Fruit fly (Drosophila melanogaster) whole organism, prepupa: ENCODE measurements around the gene CG7601.

Experiments used
- Blimp-1 ChIP-seq: fragments of 200-800 bp; sonication (Bioruptor generic); optimal IDR thresholded peaks from 3 replicates; lab custom pipeline; 2017; ENCODE audit warnings: missing biosample characterization, missing genetic modification characterization, mild to moderate bottlenecking, moderate library complexity, missing genetic modification reagents
- CG10631 ChIP-seq: fragments of 200-800 bp; sonication (Bioruptor generic); optimal IDR thresholded peaks from 2 replicates; lab custom pipeline; 2016; ENCODE audit warnings: missing biosample characterization, missing genetic modification characterization
- CG10669 ChIP-seq: fragments of 200-800 bp; sonication (Bioruptor generic); optimal IDR thresholded peaks from 3 replicates; lab custom pipeline; 2018; ENCODE audit warnings: missing biosample characterization, mild to moderate bottlenecking, missing genetic modification characterization, moderate library complexity
- CG11294 ChIP-seq: fragments of 200-800 bp; sonication (Bioruptor generic); IDR thresholded peaks from 2 replicates; pipeline ENCODE4 v1.3.6; 2022; ENCODE audit warnings: missing biosample characterization, missing genetic modification characterization
- CG11762 ChIP-seq: fragments of 200-800 bp; sonication (Bioruptor generic); optimal IDR thresholded peaks from 3 replicates; lab custom pipeline; 2016; ENCODE audit warnings: missing biosample characterization, missing genetic modification characterization; ENCODE audit not compliant: insufficient read depth
- CG15336 ChIP-seq: fragments of 200-800 bp; sonication (Bioruptor generic); IDR thresholded peaks from 2 replicates; pipeline ENCODE4 v1.3.6; 2022; ENCODE audit warnings: missing biosample characterization, missing genetic modification characterization
- CG16779 ChIP-seq: fragments of 200-800 bp; sonication (Bioruptor generic); optimal IDR thresholded peaks from 3 replicates; lab custom pipeline; 2017; ENCODE audit warnings: missing biosample characterization, mild to moderate bottlenecking, missing genetic modification characterization
- CG3032 ChIP-seq: fragments of 200-800 bp; optimal IDR thresholded peaks from 2 replicates; lab custom pipeline; 2019; ENCODE audit warnings: missing biosample characterization, mild to moderate bottlenecking, missing genetic modification characterization, moderate library complexity
- CG32006 ChIP-seq: fragments of 200-800 bp; sonication (Bioruptor generic); optimal IDR thresholded peaks from 3 replicates; lab custom pipeline; 2017; ENCODE audit warnings: missing biosample characterization, mild to moderate bottlenecking, missing genetic modification characterization
- CG34406 ChIP-seq: fragments of 200-800 bp; sonication (Bioruptor generic); optimal IDR thresholded peaks from 3 replicates; lab custom pipeline; 2016; ENCODE audit warnings: missing biosample characterization, missing genetic modification characterization
- CG3919 ChIP-seq: fragments of 200-800 bp; sonication (Bioruptor generic); optimal IDR thresholded peaks from 3 replicates; lab custom pipeline; 2016; ENCODE audit warnings: missing biosample characterization, missing genetic modification characterization
- CG4318 ChIP-seq: fragments of 200-800 bp; sonication (Bioruptor generic); optimal IDR thresholded peaks from 3 replicates; lab custom pipeline; 2017; ENCODE audit warnings: missing biosample characterization, mild to moderate bottlenecking, missing genetic modification characterization
- CG6163 ChIP-seq: fragments of 200-800 bp; sonication (Bioruptor generic); IDR thresholded peaks from 3 replicates; pipeline ENCODE4 v1.3.6; 2022; ENCODE audit warnings: missing biosample characterization, missing genetic modification characterization
- CG6276 ChIP-seq: fragments of 200-800 bp; sonication (Bioruptor generic); optimal IDR thresholded peaks from 2 replicates; lab custom pipeline; 2017; ENCODE audit warnings: missing biosample characterization, mild to moderate bottlenecking, missing genetic modification characterization
- CG6792 ChIP-seq: fragments of 200-800 bp; sonication (Bioruptor generic); optimal IDR thresholded peaks from 3 replicates; lab custom pipeline; 2016; ENCODE audit warnings: missing biosample characterization, missing genetic modification characterization
- CG6854 ChIP-seq: fragments of 200-800 bp; sonication (Bioruptor generic); optimal IDR thresholded peaks from 2 replicates; lab custom pipeline; 2017; ENCODE audit warnings: missing biosample characterization, mild to moderate bottlenecking, missing genetic modification characterization
- CG7368 ChIP-seq: fragments of 200-800 bp; sonication (Bioruptor generic); optimal IDR thresholded peaks from 3 replicates; lab custom pipeline; 2016; ENCODE audit warnings: missing biosample characterization, missing genetic modification characterization
- CG8119 ChIP-seq: fragments of 200-800 bp; sonication (Bioruptor generic); IDR thresholded peaks from 3 replicates; pipeline ENCODE4 v1.3.6; 2022; ENCODE audit warnings: missing biosample characterization, missing genetic modification characterization
- CG8319 ChIP-seq: fragments of 200-800 bp; sonication (Bioruptor generic); optimal IDR thresholded peaks from 3 replicates; lab custom pipeline; 2016; ENCODE audit warnings: missing biosample characterization, missing genetic modification characterization
- Eip75B ChIP-seq: fragments of 200-800 bp; sonication (Bioruptor generic); optimal IDR thresholded peaks from 3 replicates; lab custom pipeline; 2016; ENCODE audit warnings: missing biosample characterization, missing genetic modification characterization
- Eip78C ChIP-seq: fragments of 200-800 bp; sonication (Bioruptor generic); peaks from one replicate; lab custom pipeline; 2016; ENCODE audit warnings: missing biosample characterization, missing genetic modification characterization
- Eip93F ChIP-seq: fragments of 200-800 bp; sonication (Bioruptor generic); optimal IDR thresholded peaks from 2 replicates; lab custom pipeline; 2016; ENCODE audit warnings: missing biosample characterization, mild to moderate bottlenecking, missing genetic modification characterization
- Ets21C ChIP-seq: fragments of 200-800 bp; sonication (Bioruptor generic); optimal IDR thresholded peaks from 3 replicates; lab custom pipeline; 2016; ENCODE audit warnings: missing biosample characterization, missing genetic modification characterization
- Ets96B ChIP-seq: fragments of 200-800 bp; optimal IDR thresholded peaks from 2 replicates; lab custom pipeline; 2019; ENCODE audit warnings: missing biosample characterization, mild to moderate bottlenecking, missing genetic modification characterization, moderate library complexity
- Gug ChIP-seq: fragments of 200-800 bp; sonication (Bioruptor generic); IDR thresholded peaks from 2 replicates; pipeline ENCODE4 v1.3.6; 2022; ENCODE audit warnings: missing biosample characterization, missing genetic modification characterization
- Hr39 ChIP-seq: fragments of 200-800 bp; sonication (Bioruptor generic); optimal IDR thresholded peaks from 2 replicates; lab custom pipeline; 2016; ENCODE audit warnings: missing biosample characterization, missing genetic modification characterization
- Hr4 ChIP-seq: fragments of 200-800 bp; sonication (Bioruptor generic); optimal IDR thresholded peaks from 3 replicates; lab custom pipeline; 2016; ENCODE audit warnings: missing biosample characterization, missing genetic modification characterization
- Lpt ChIP-seq: fragments of 200-800 bp; sonication (Bioruptor generic); optimal IDR thresholded peaks from 3 replicates; lab custom pipeline; 2016; ENCODE audit warnings: missing biosample characterization, missing genetic modification characterization
- Met ChIP-seq: fragments of 200-800 bp; sonication (Bioruptor generic); optimal IDR thresholded peaks from 3 replicates; lab custom pipeline; 2016; ENCODE audit warnings: missing biosample characterization, missing genetic modification characterization
- OdsH ChIP-seq: fragments of 200-800 bp; sonication (Bioruptor generic); optimal IDR thresholded peaks from 3 replicates; lab custom pipeline; 2016; ENCODE audit warnings: missing biosample characterization, missing genetic modification characterization
- Smox ChIP-seq: fragments of 200-800 bp; sonication (Bioruptor generic); optimal IDR thresholded peaks from 3 replicates; lab custom pipeline; 2016; ENCODE audit warnings: missing biosample characterization, missing genetic modification characterization
- Sox102F ChIP-seq: fragments of 200-800 bp; sonication (Bioruptor generic); optimal IDR thresholded peaks from 2 replicates; lab custom pipeline; 2016; ENCODE audit warnings: missing biosample characterization, mild to moderate bottlenecking, missing genetic modification characterization
- Sox14 ChIP-seq: fragments of 200-800 bp; sonication (Bioruptor generic); optimal IDR thresholded peaks from 3 replicates; lab custom pipeline; 2016; ENCODE audit warnings: missing biosample characterization, missing genetic modification characterization
- Sox15 ChIP-seq: fragments of 200-800 bp; sonication (Bioruptor generic); optimal IDR thresholded peaks from 3 replicates; lab custom pipeline; 2016; ENCODE audit warnings: missing biosample characterization, missing genetic modification characterization
- achi ChIP-seq: fragments of 200-800 bp; sonication (Bioruptor generic); optimal IDR thresholded peaks from 3 replicates; lab custom pipeline; 2016; ENCODE audit warnings: missing biosample characterization, missing genetic modification characterization
- acj6 ChIP-seq: fragments of 200-800 bp; sonication (Bioruptor generic); optimal IDR thresholded peaks from 3 replicates; lab custom pipeline; 2016; ENCODE audit warnings: missing biosample characterization, missing genetic modification characterization
- cyc ChIP-seq: fragments of 200-800 bp; sonication (Bioruptor generic); optimal IDR thresholded peaks from 3 replicates; lab custom pipeline; 2016; ENCODE audit warnings: missing biosample characterization, missing genetic modification characterization
- dac ChIP-seq: fragments of 200-800 bp; sonication (Bioruptor generic); optimal IDR thresholded peaks from 2 replicates; lab custom pipeline; 2017; ENCODE audit warnings: missing biosample characterization, mild to moderate bottlenecking, missing genetic modification characterization
- dsx ChIP-seq: fragments of 200-800 bp; optimal IDR thresholded peaks from 3 replicates; lab custom pipeline; 2019; ENCODE audit warnings: missing biosample characterization, mild to moderate bottlenecking, missing genetic modification characterization, moderate library complexity; ENCODE audit not compliant: poor library complexity, severe bottlenecking
- eg ChIP-seq: fragments of 200-800 bp; sonication (Bioruptor generic); IDR thresholded peaks from 3 replicates; pipeline ENCODE4 v1.3.6; 2022; ENCODE audit warnings: missing biosample characterization, missing genetic modification characterization
- esn ChIP-seq: fragments of 200-800 bp; sonication (Bioruptor generic); optimal IDR thresholded peaks from 2 replicates; lab custom pipeline; 2016; ENCODE audit warnings: missing biosample characterization, mild to moderate bottlenecking, missing genetic modification characterization, moderate library complexity
- fkh ChIP-seq: fragments of 200-800 bp; sonication (Bioruptor generic); optimal IDR thresholded peaks from 3 replicates; lab custom pipeline; 2017; ENCODE audit warnings: missing biosample characterization, mild to moderate bottlenecking, missing genetic modification characterization, moderate library complexity
- lz ChIP-seq: fragments of 200-800 bp; sonication (Bioruptor generic); optimal IDR thresholded peaks from 3 replicates; lab custom pipeline; 2016; ENCODE audit warnings: missing biosample characterization, missing genetic modification characterization
- pdm3 ChIP-seq: fragments of 200-800 bp; sonication (Bioruptor generic); optimal IDR thresholded peaks from 3 replicates; lab custom pipeline; 2016; ENCODE audit warnings: missing biosample characterization, missing genetic modification characterization
- spab ChIP-seq: fragments of 200-800 bp; sonication (Bioruptor generic); optimal IDR thresholded peaks from 2 replicates; lab custom pipeline; 2017; ENCODE audit warnings: missing biosample characterization, mild to moderate bottlenecking, missing genetic modification characterization, missing genetic modification reagents
- ss ChIP-seq, 2 experiments: fragments of 200-800 bp; sonication (Bioruptor generic); optimal IDR thresholded peaks; 2 replicates in 1 of 2; 3 replicates in 1 of 2; lab custom pipeline; 2017 to 2018; ENCODE audit warnings: mild to moderate bottlenecking in 2 of 2, missing biosample characterization in 2 of 2, missing genetic modification characterization in 2 of 2, moderate library complexity in 1 of 2
- svp ChIP-seq: fragments of 200-800 bp; sonication (Bioruptor generic); peaks from one replicate; lab custom pipeline; 2016; ENCODE audit warnings: missing biosample characterization, missing genetic modification characterization
- topi ChIP-seq: fragments of 200-800 bp; sonication (Bioruptor generic); optimal IDR thresholded peaks from 3 replicates; lab custom pipeline; 2016; ENCODE audit warnings: missing biosample characterization, missing genetic modification characterization
- vri ChIP-seq: fragments of 200-800 bp; sonication (Bioruptor generic); optimal IDR thresholded peaks from 3 replicates; lab custom pipeline; 2016; ENCODE audit warnings: missing biosample characterization, mild to moderate bottlenecking, missing genetic modification characterization

The CG7601 gene

dm6 chr3R:29717519-29717918 is 19.0 kb downstream of the CG7601 start:
- TF ChIP-seq Sox15 (GFP tag; lab: Kevin White, UChicago) (no peak), Eip75B (GFP tag; lab: Kevin White, UChicago) (no peak), OdsH (peak; percentile 24), svp (GFP tag; lab: Kevin White, UChicago) (no peak), CG32006 (GFP tag; lab: Kevin White, UChicago) (peak; percentile 47), fkh (peak; percentile 22), esn (GFP tag; lab: Kevin White, UChicago) (no peak), dsx (GFP tag; lab: Kevin White, UChicago) (no peak), CG15336 (GFP tag; lab: Robert Waterston, UW) (peak; percentile 63), CG10669 (no peak), CG6792 (GFP tag; lab: Kevin White, UChicago) (no peak), Lpt (GFP tag; lab: Kevin White, UChicago) (peak; percentile 24), vri (no peak), dac (GFP tag; lab: Kevin White, UChicago) (peak; percentile 27), Ets96B (tag; lab: Kevin White, UChicago) (no peak), Hr39 (GFP tag; lab: Kevin White, UChicago) (peak; percentile 4), Gug (GFP tag; lab: Robert Waterston, UW) (peak; percentile 47), Met (GFP tag; lab: Kevin White, UChicago) (no peak), CG11762 (GFP tag; lab: Kevin White, UChicago) (no peak), CG10631 (no peak), Sox102F (no peak), CG8119 (GFP tag; lab: Robert Waterston, UW) (peak; percentile 57; the same call in 2 of the 3 replicates), achi (GFP tag; lab: Kevin White, UChicago) (peak; percentile 15), CG6163 (GFP tag; lab: Robert Waterston, UW) (peak; percentile 45; the same call in 2 of the 3 replicates), CG11294 (GFP tag; lab: Robert Waterston, UW) (peak; percentile 33; the same call in 1 of the 2 replicates), ss (GFP tag; optimal IDR thresholded peaks at IDR 0.05; lab: Kevin White, UChicago) (no peak), CG6276 (GFP tag; lab: Kevin White, UChicago) (peak; percentile 17), CG3919 (GFP tag; lab: Kevin White, UChicago) (peak; percentile 6), CG4318 (GFP tag; lab: Kevin White, UChicago) (peak; percentile 55), Eip78C (GFP tag; lab: Kevin White, UChicago) (peak; percentile 5), Hr4 (peak; percentile 72), eg (GFP tag; lab: Robert Waterston, UW) (peak; percentile 76), Sox14 (GFP tag; lab: Kevin White, UChicago) (no peak), acj6 (no peak), Blimp-1 (GFP tag; lab: Kevin White, UChicago) (no peak), Ets21C (GFP tag; lab: Kevin White, UChicago) (no peak), CG34406 (GFP tag; lab: Kevin White, UChicago) (no peak), topi (peak; percentile 6), CG8319 (no peak), CG3032 (tag; lab: Kevin White, UChicago) (peak; percentile 4)

DNA sequence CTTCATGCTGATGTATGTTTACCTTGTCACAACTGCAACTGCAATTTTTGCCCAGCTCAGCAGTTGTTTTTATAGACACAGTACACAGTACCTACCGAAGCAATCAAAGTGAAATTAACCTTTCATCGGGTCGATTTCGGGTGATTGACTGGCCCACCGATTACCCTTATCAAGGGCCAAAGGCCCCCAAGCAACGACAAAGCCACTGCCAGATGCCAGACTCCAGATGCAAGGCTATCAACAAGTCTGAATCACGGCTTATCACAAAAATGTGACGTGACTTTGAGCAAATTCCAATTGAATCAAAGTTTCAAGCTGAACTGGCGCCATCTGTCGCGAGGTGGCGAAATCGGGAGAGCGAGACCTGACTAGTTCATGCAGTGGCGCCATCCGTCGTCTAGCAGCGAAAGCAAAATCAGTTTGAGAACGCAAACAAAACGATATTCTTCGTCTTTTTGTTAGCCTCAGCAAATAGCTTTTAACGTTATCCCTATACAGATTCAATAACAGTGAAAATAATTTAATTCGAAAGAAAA is 19.7 kb downstream of the CG7601 start, which contains the start of gene Obp99b:
Gene Obp99b, minus strand, starts transcription at position 115 of the 536 bp plus-strand sequence.
- peak; percentile 48 for TF ChIP-seq CG6276 (GFP tag; lab: Kevin White, UChicago)
- TF ChIP-seq pdm3 (GFP tag; lab: Kevin White, UChicago) = peak; percentile 79
- TF ChIP-seq lz (GFP tag; lab: Kevin White, UChicago) = peak; percentile 63
- peak; percentile 78 for TF ChIP-seq CG7368 (GFP tag; lab: Kevin White, UChicago)
- no peak for TF ChIP-seq CG10631
- TF ChIP-seq ss (GFP tag; optimal IDR thresholded peaks at IDR 0.05; lab: Kevin White, UChicago) = peak; percentile 51 to 80
- peak; percentile 100 for TF ChIP-seq svp (GFP tag; lab: Kevin White, UChicago)
- no peak for TF ChIP-seq CG6854 (GFP tag; lab: Kevin White, UChicago)
- TF ChIP-seq esn (GFP tag; lab: Kevin White, UChicago) = peak; percentile 69
- no peak for TF ChIP-seq Eip93F
- TF ChIP-seq topi = peak; percentile 66
- peak; percentile 53 for TF ChIP-seq vri
- TF ChIP-seq eg (GFP tag; lab: Robert Waterston, UW) = peak; percentile 76
- peak; percentile 39 for TF ChIP-seq Smox (GFP tag; lab: Kevin White, UChicago)
- TF ChIP-seq CG11762 (GFP tag; lab: Kevin White, UChicago) = peak; percentile 37
- peak; percentile 29; the same call in 1 of the 3 replicates for TF ChIP-seq CG8119 (GFP tag; lab: Robert Waterston, UW)
- peak; percentile 41 for TF ChIP-seq Sox102F
- TF ChIP-seq CG16779 (tag; lab: Kevin White, UChicago) = peak; percentile 46
- TF ChIP-seq Gug (GFP tag; lab: Robert Waterston, UW) = peak; percentile 41; the same call in 1 of the 2 replicates
- TF ChIP-seq cyc (GFP tag; lab: Kevin White, UChicago) = peak; percentile 61
- TF ChIP-seq Met (GFP tag; lab: Kevin White, UChicago) = peak; percentile 77
- peak; percentile 67 for TF ChIP-seq achi (GFP tag; lab: Kevin White, UChicago)
- peak; percentile 53 for TF ChIP-seq spab (GFP tag; lab: Kevin White, UChicago)
- TF ChIP-seq Sox14 (GFP tag; lab: Kevin White, UChicago) = peak; percentile 72
